Worm (Caenorhabditis elegans) whole organism, dauer: ENCODE results near the gene C26B2.7.

Source experiments
- unc-62 ChIP-seq: sonication (generic microtip); optimal IDR thresholded peaks from 2 replicates; lab custom pipeline; 2017; ENCODE audit warnings: missing biosample characterization, missing genetic modification reagents, missing genetic modification characterization

The C26B2.7 gene

ce11 chrIV:8007549-8007948, 8.5 kb upstream of the C26B2.7 start:
- TF ChIP-seq unc-62: no peak

ce11 chrIV:8008137-8008536, 7.9 kb upstream of the C26B2.7 start:
- TF ChIP-seq unc-62: no peak

ce11 chrIV:8009374-8009773, 6.7 kb upstream of the C26B2.7 start:
- TF ChIP-seq unc-62: no peak

ce11 chrIV:8010521-8010920, 5.6 kb upstream of the C26B2.7 start:
- no peak for TF ChIP-seq unc-62

ce11 chrIV:8012330-8012729, 3.7 kb upstream of the C26B2.7 start, which contains the start of gene Y42H9B.3:
Y42H9B.3 (minus strand) TSS chrIV:8012430.
- TF ChIP-seq unc-62: no peak

ce11 chrIV:8013849-8014248, 2.2 kb upstream of the C26B2.7 start, which contains the start of gene C26B2.8:
C26B2.8 (plus strand) TSS chrIV:8014149.
- TF ChIP-seq unc-62: no peak

- no peak for TF ChIP-seq unc-62
These were observed 620 bp downstream of the C26B2.7 start, which contains the start of gene elpc-4 for ce11 chrIV:8016694-8017093. elpc-4 (plus strand) TSS chrIV:8016994.

ce11 chrIV:8019772-8020496, 3.9 kb downstream of the C26B2.7 start, which contains the start of gene dnc-4:
dnc-4 (minus strand) TSS chrIV:8019808.
- no peak for TF ChIP-seq unc-62

ce11 chrIV:8022035-8022673, 6.1 kb downstream of the C26B2.7 start, which contains the start of gene C26B2.2:
C26B2.2 (minus strand) TSS chrIV:8022122.
- no peak for TF ChIP-seq unc-62

- no peak for TF ChIP-seq unc-62
These were observed 7.8 kb downstream of the C26B2.7 start for ce11 chrIV:8023861-8024260.

- TF ChIP-seq unc-62: no peak
These were observed 10.3 kb downstream of the C26B2.7 start for ce11 chrIV:8026361-8026760.

- TF ChIP-seq unc-62: no peak
These were observed 11.3 kb downstream of the C26B2.7 start for ce11 chrIV:8027293-8027866.

ce11 chrIV:8028372-8028771, 12.3 kb downstream of the C26B2.7 start:
- no peak for TF ChIP-seq unc-62

- TF ChIP-seq unc-62: no peak
These were observed 13.3 kb downstream of the C26B2.7 start, which contains the start of gene nhr-31 for ce11 chrIV:8029413-8029812. nhr-31 (minus strand) TSS chrIV:8029513.

ce11 chrIV:8030099-8030498, 14.0 kb downstream of the C26B2.7 start:
- TF ChIP-seq unc-62: no peak

- no peak for TF ChIP-seq unc-62
These were observed 16.3 kb downstream of the C26B2.7 start for ce11 chrIV:8032135-8032915.

ce11 chrIV:8034182-8034581, 18.1 kb downstream of the C26B2.7 start:
- no peak for TF ChIP-seq unc-62
